Worm (Caenorhabditis elegans) whole organism, young adult: ENCODE measurements around the gene unc-9.

ENCODE experiments used
- F22D6.2 ChIP-seq: sonication (generic microtip); optimal IDR thresholded peaks from 2 replicates; lab custom pipeline; 2016; ENCODE audit warnings: mild to moderate bottlenecking, missing genetic modification characterization, missing compliant biosample characterization
- attf-3 ChIP-seq: fragments of 200-800 bp; sonication (Bioruptor generic); conservative IDR thresholded peaks from 2 replicates; pipeline ENCODE4 v1.3.6; 2022; ENCODE audit warnings: missing genetic modification reagents, missing genetic modification characterization, missing compliant biosample characterization
- bed-2 ChIP-seq: fragments of 200-800 bp; sonication (Bioruptor generic); IDR thresholded peaks from 2 replicates; pipeline ENCODE4 v1.3.6; 2022; ENCODE audit warnings: missing genetic modification reagents, missing genetic modification characterization, missing compliant biosample characterization
- ceh-91 ChIP-seq: fragments of 200-800 bp; sonication (Bioruptor generic); IDR thresholded peaks from 2 replicates; pipeline ENCODE4 v1.3.6; 2022; ENCODE audit warnings: missing genetic modification reagents, missing genetic modification characterization, missing compliant biosample characterization
- egrh-3 ChIP-seq: fragments of 200-800 bp; sonication (Bioruptor generic); IDR thresholded peaks from 2 replicates; pipeline ENCODE4 v1.3.6; 2022; ENCODE audit warnings: missing genetic modification reagents, missing genetic modification characterization, missing compliant biosample characterization
- hrde-1 ChIP-seq: sonication (generic microtip); optimal IDR thresholded peaks from 2 replicates; lab custom pipeline; 2016; ENCODE audit warnings: missing genetic modification characterization, mild to moderate bottlenecking, missing compliant biosample characterization, moderate library complexity, missing genotype, missing genetic modification reagents, borderline replicate concordance
- hsf-1 ChIP-seq: fragments of 200-800 bp; sonication (Bioruptor generic); IDR thresholded peaks from 2 replicates; pipeline ENCODE4 v1.3.6; 2022; ENCODE audit warnings: missing genetic modification reagents, missing genetic modification characterization, missing compliant biosample characterization
- let-607 ChIP-seq, 2 experiments: fragments of 200-800 bp in 1 of 2; sonication (Bioruptor generic) in 1 of 2; sonication (generic microtip) in 1 of 2; optimal IDR thresholded peaks; 2 replicates each; lab custom pipeline; 2016 to 2018; ENCODE audit warnings: mild to moderate bottlenecking in 2 of 2, missing compliant biosample characterization in 2 of 2, missing genetic modification characterization in 2 of 2, moderate library complexity in 2 of 2, missing genotype in 1 of 2
- lin-26 ChIP-seq: fragments of 200-800 bp; sonication (Bioruptor generic); IDR thresholded peaks from 2 replicates; pipeline ENCODE4 v1.3.6; 2022; ENCODE audit warnings: missing genetic modification reagents, missing genetic modification characterization, missing compliant biosample characterization
- lin-40 ChIP-seq: sonication (generic microtip); optimal IDR thresholded peaks from 2 replicates; lab custom pipeline; 2016; ENCODE audit warnings: missing genetic modification characterization, mild to moderate bottlenecking, missing compliant biosample characterization, missing genotype, missing genetic modification reagents
- mes-4 ChIP-seq: sonication (generic microtip); optimal IDR thresholded peaks from 2 replicates; lab custom pipeline; 2016; ENCODE audit warnings: missing genotype, missing genetic modification characterization, missing compliant biosample characterization
- repo-1 ChIP-seq: sonication (generic microtip); optimal IDR thresholded peaks from 2 replicates; lab custom pipeline; 2017; ENCODE audit warnings: mild to moderate bottlenecking, missing genetic modification characterization, missing compliant biosample characterization
- snpc-1.1 ChIP-seq: sonication (generic microtip); optimal IDR thresholded peaks from 2 replicates; lab custom pipeline; 2017; ENCODE audit warnings: missing genetic modification characterization, mild to moderate bottlenecking, missing compliant biosample characterization, antibody characterized with exemption, moderate library complexity, missing genotype, missing genetic modification reagents; ENCODE audit not compliant: insufficient read depth

The unc-9 gene

ce11 chrX:13264550-13264949 lies 63.0 kb downstream of the unc-9 start (continued):
- TF ChIP-seq lin-40 (tag; lab: Kevin White, UChicago) (peak; percentile 76), repo-1 (tag; lab: Kevin White, UChicago) (peak; percentile 48), egrh-3 (GFP tag; lab: Robert Waterston, UW) (peak; percentile 53), attf-3 (GFP tag; lab: Robert Waterston, UW) (peak; percentile 54; the same call in 1 of the 2 replicates), mes-4 (peak; percentile 67), hrde-1 (peak; percentile 61), lin-26 (GFP tag; lab: Robert Waterston, UW) (peak; percentile 92), let-607 (tag; optimal IDR thresholded peaks at IDR 0.05; lab: Kevin White, UChicago) (peak; percentile 0 to 52), bed-2 (GFP tag; lab: Robert Waterston, UW) (peak; percentile 35; the same call in 1 of the 2 replicates), ceh-91 (no peak), snpc-1.1 (tag; lab: Kevin White, UChicago) (no peak), F22D6.2 (peak; percentile 33), hsf-1 (GFP tag; lab: Robert Waterston, UW) (no peak)
